Fruit fly (Drosophila melanogaster) whole organism, adult: Measurements from ENCODE around the gene CG14431.

ENCODE experiments used
- CG11617 ChIP-seq: fragments of 200-800 bp; sonication (Bioruptor generic); optimal IDR thresholded peaks from 2 replicates; lab custom pipeline; 2017; ENCODE audit warnings: mild to moderate bottlenecking, missing biosample characterization, missing genetic modification reagents, missing genetic modification characterization
- CG12768 ChIP-seq: fragments of 200-800 bp; sonication (Bioruptor generic); optimal IDR thresholded peaks from 2 replicates; lab custom pipeline; 2017; ENCODE audit warnings: missing biosample characterization, missing genetic modification characterization, mild to moderate bottlenecking, moderate library complexity, missing genetic modification reagents
- CG14711 ChIP-seq: fragments of 200-800 bp; sonication (Bioruptor generic); optimal IDR thresholded peaks from 2 replicates; lab custom pipeline; 2018; ENCODE audit warnings: missing biosample characterization, mild to moderate bottlenecking, missing genetic modification characterization, moderate library complexity
- CG1620 ChIP-seq: fragments of 200-800 bp; sonication (Bioruptor generic); optimal IDR thresholded peaks from 2 replicates; lab custom pipeline; 2016; ENCODE audit warnings: missing biosample characterization, missing genetic modification characterization
- CG5204 ChIP-seq: fragments of 200-800 bp; sonication (Bioruptor generic); optimal IDR thresholded peaks from 2 replicates; lab custom pipeline; 2016; ENCODE audit warnings: missing biosample characterization, missing genetic modification characterization
- Crg-1 ChIP-seq: fragments of 200-800 bp; sonication (Bioruptor generic); optimal IDR thresholded peaks from 2 replicates; lab custom pipeline; 2016; ENCODE audit warnings: missing biosample characterization, missing genetic modification characterization
- Hr96 ChIP-seq: fragments of 200-800 bp; sonication (Bioruptor generic); optimal IDR thresholded peaks from 2 replicates; lab custom pipeline; 2016; ENCODE audit warnings: missing biosample characterization, missing genetic modification characterization
- Mnt ChIP-seq: fragments of 200-800 bp; sonication (Bioruptor generic); optimal IDR thresholded peaks from 2 replicates; lab custom pipeline; 2016; ENCODE audit warnings: missing biosample characterization, mild to moderate bottlenecking, missing genetic modification characterization
- bab1 ChIP-seq: fragments of 200-800 bp; sonication (Bioruptor generic); optimal IDR thresholded peaks from 3 replicates; lab custom pipeline; 2019; ENCODE audit warnings: missing biosample characterization, mild to moderate bottlenecking, missing genetic modification characterization, moderate library complexity
- cnc ChIP-seq, 2 experiments: fragments of >200 bp; optimal IDR thresholded peaks; 2 replicates each; lab custom pipeline; 2017
- kay ChIP-seq: fragments of 200-800 bp; sonication (Bioruptor generic); peaks from one replicate; lab custom pipeline; 2016; ENCODE audit warnings: missing biosample characterization, missing genetic modification characterization, borderline replicate concordance
- toe ChIP-seq: fragments of 200-800 bp; sonication (Bioruptor generic); optimal IDR thresholded peaks from 2 replicates; lab custom pipeline; 2016; ENCODE audit warnings: missing biosample characterization, missing genetic modification characterization

DNA sequence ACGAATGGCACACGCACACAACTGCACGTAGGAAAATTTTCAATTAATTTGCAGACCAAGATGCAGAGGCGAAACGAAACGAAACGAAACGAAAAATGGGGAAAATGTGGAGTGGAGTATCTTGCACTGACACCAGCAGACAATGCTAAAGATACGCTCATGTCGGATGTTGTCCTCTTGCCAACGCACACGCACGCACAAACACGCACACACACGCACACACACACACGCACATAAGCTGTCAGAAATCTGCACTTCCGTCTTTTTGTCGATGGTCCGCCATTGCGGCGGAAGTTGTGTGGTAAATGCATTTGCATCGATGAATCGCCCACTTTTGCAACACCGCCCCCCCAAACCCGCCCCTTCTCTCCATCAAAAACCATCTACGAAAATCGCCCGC is 21.0 kb downstream of the CG14431 start:
- no peak for TF ChIP-seq Crg-1 (GFP tag; lab: Kevin White, UChicago)
- TF ChIP-seq CG12768, result no peak
- no peak for TF ChIP-seq kay (GFP tag; lab: Kevin White, UChicago)
- TF ChIP-seq Hr96, result no peak
- no peak for TF ChIP-seq toe
- TF ChIP-seq CG14711 (tag; lab: Kevin White, UChicago), result no peak
- TF ChIP-seq CG5204, result no peak
- TF ChIP-seq cnc (optimal IDR thresholded peaks at IDR 0.05; lab: Kevin White, UChicago), result no peak
- TF ChIP-seq CG1620 (GFP tag; lab: Kevin White, UChicago), result no peak
- no peak for TF ChIP-seq Mnt
- TF ChIP-seq bab1 (GFP tag; lab: Kevin White, UChicago), result no peak
- no peak for TF ChIP-seq CG11617 (GFP tag; lab: Kevin White, UChicago)
